Worm (Caenorhabditis elegans) whole organism, L4/young adult: ENCODE results near the gene T16G12.1.

ENCODE experiments used
- dao-5 ChIP-seq: sonication (generic microtip); optimal IDR thresholded peaks from 2 replicates; lab custom pipeline; 2016; ENCODE audit warnings: missing genotype, missing genetic modification characterization, moderate library complexity, missing compliant biosample characterization
- him-1 ChIP-seq: sonication (generic microtip); optimal IDR thresholded peaks from 2 replicates; lab custom pipeline; 2016; ENCODE audit warnings: missing genotype, missing genetic modification reagents, missing genetic modification characterization, missing compliant biosample characterization

- TF ChIP-seq dao-5 (tag; lab: Kevin White, UChicago) (no peak), him-1 (no peak)
Observed at ce11 chrIII:10000428-10000827, 49.2 kb downstream of the T16G12.1 start, which contains the start of gene C05B5.2.
